Fruit fly (Drosophila melanogaster) whole organism, embryonic: ENCODE results near the gene fzy.

Experiments used
- CG10565 ChIP-seq: fragments of 200-800 bp; sonication (Bioruptor generic); optimal IDR thresholded peaks from 3 replicates; lab custom pipeline; 2016; ENCODE audit warnings: missing biosample characterization, mild to moderate bottlenecking, missing genetic modification characterization
- CG10654 ChIP-seq: fragments of 200-800 bp; sonication (Bioruptor generic); optimal IDR thresholded peaks from 2 replicates; lab custom pipeline; 2016; ENCODE audit warnings: missing biosample characterization, missing genetic modification characterization
- CG12104 ChIP-seq: fragments of 200-800 bp; sonication (Bioruptor generic); optimal IDR thresholded peaks from 3 replicates; lab custom pipeline; 2016; ENCODE audit warnings: missing biosample characterization, missing genetic modification characterization
- CG15696 ChIP-seq: fragments of 200-800 bp; sonication (Bioruptor generic); optimal IDR thresholded peaks from 2 replicates; lab custom pipeline; 2019; ENCODE audit warnings: missing biosample characterization, mild to moderate bottlenecking, missing genetic modification characterization, moderate library complexity
- CG17385 ChIP-seq: fragments of 200-800 bp; sonication (Bioruptor generic); optimal IDR thresholded peaks from 3 replicates; lab custom pipeline; 2018; ENCODE audit warnings: missing biosample characterization, mild to moderate bottlenecking, missing genetic modification characterization
- CG17612 ChIP-seq: fragments of 200-800 bp; sonication (Bioruptor generic); IDR thresholded peaks from 2 replicates; pipeline ENCODE4 v1.3.6; 2022; ENCODE audit warnings: missing biosample characterization, missing genetic modification characterization
- CG17829 ChIP-seq: fragments of 200-800 bp; optimal IDR thresholded peaks from 2 replicates; lab custom pipeline; 2019; ENCODE audit warnings: missing biosample characterization, mild to moderate bottlenecking, missing genetic modification characterization, moderate library complexity
- CG2199 ChIP-seq: fragments of 200-800 bp; sonication (Bioruptor generic); IDR thresholded peaks from 3 replicates; pipeline ENCODE4 v1.3.6; 2022; ENCODE audit warnings: missing biosample characterization, missing genetic modification characterization
- CG2202 ChIP-seq: fragments of 200-800 bp; sonication (Bioruptor generic); optimal IDR thresholded peaks from 2 replicates; lab custom pipeline; 2018; ENCODE audit warnings: missing biosample characterization, mild to moderate bottlenecking, missing genetic modification characterization
- CG34422 ChIP-seq: fragments of 200-800 bp; sonication (Bioruptor generic); IDR thresholded peaks from 3 replicates; pipeline ENCODE4 v1.3.6; 2022; ENCODE audit warnings: missing biosample characterization, missing genetic modification characterization
- CG4854 ChIP-seq: fragments of 200-800 bp; sonication (Bioruptor generic); optimal IDR thresholded peaks from 2 replicates; lab custom pipeline; 2016; ENCODE audit warnings: missing biosample characterization, missing genetic modification characterization, inconsistent platforms
- CG5953 ChIP-seq: fragments of 200-800 bp; sonication (Bioruptor generic); IDR thresholded peaks from 2 replicates; pipeline ENCODE4 v1.3.6; 2022; ENCODE audit warnings: missing biosample characterization, missing genetic modification characterization
- CG7271 ChIP-seq: fragments of 200-800 bp; sonication (Bioruptor generic); optimal IDR thresholded peaks from 2 replicates; lab custom pipeline; 2018; ENCODE audit warnings: missing biosample characterization, mild to moderate bottlenecking, missing genetic modification characterization, moderate library complexity
- CG7963 ChIP-seq: fragments of 200-800 bp; sonication (Bioruptor generic); IDR thresholded peaks from 3 replicates; pipeline ENCODE4 v1.3.6; 2022; ENCODE audit warnings: missing biosample characterization, missing genetic modification characterization; ENCODE audit not compliant: partially characterized antibody
- CG8359 ChIP-seq: fragments of 200-800 bp; sonication (Bioruptor generic); optimal IDR thresholded peaks from 2 replicates; lab custom pipeline; 2017; ENCODE audit warnings: missing biosample characterization, mild to moderate bottlenecking, missing genetic modification characterization, borderline replicate concordance
- CG9797 ChIP-seq: fragments of 200-800 bp; sonication (Bioruptor generic); optimal IDR thresholded peaks from 3 replicates; lab custom pipeline; 2018; ENCODE audit warnings: missing biosample characterization, mild to moderate bottlenecking, missing genetic modification characterization
- CTCF ChIP-seq: fragments of 200-800 bp; sonication (Bioruptor generic); optimal IDR thresholded peaks from 2 replicates; lab custom pipeline; 2017; ENCODE audit warnings: missing biosample characterization, mild to moderate bottlenecking, missing genetic modification characterization, moderate library complexity
- D ChIP-seq, 2 experiments: fragments of 200-800 bp in 1 of 2; fragments of >200 bp in 1 of 2; sonication (Bioruptor generic) in 1 of 2; optimal IDR thresholded peaks; 2 replicates in 1 of 2; 3 replicates in 1 of 2; lab custom pipeline; 2017; ENCODE audit warnings: mild to moderate bottlenecking in 1 of 2, missing biosample characterization in 1 of 2, missing genetic modification characterization in 1 of 2, missing genetic modification reagents in 1 of 2
- Dek ChIP-seq: fragments of 200-800 bp; sonication (Bioruptor generic); optimal IDR thresholded peaks from 3 replicates; lab custom pipeline; 2019; ENCODE audit warnings: missing biosample characterization, mild to moderate bottlenecking, missing genetic modification characterization, moderate library complexity
- Dfd ChIP-seq, 2 experiments: fragments of >200 bp; optimal IDR thresholded peaks; 2 replicates each; lab custom pipeline; 2017; ENCODE audit warnings: missing biosample characterization in 2 of 2, missing genetic modification characterization in 2 of 2
- Eip74EF ChIP-seq, 2 experiments: fragments of 200-800 bp in 1 of 2; fragments of >200 bp in 1 of 2; sonication (Bioruptor generic) in 1 of 2; optimal IDR thresholded peaks; 2 replicates each; lab custom pipeline; 2017 to 2019; ENCODE audit warnings: missing biosample characterization in 2 of 2, missing genetic modification characterization in 2 of 2, mild to moderate bottlenecking in 1 of 2, moderate library complexity in 1 of 2
- H15 ChIP-seq: fragments of 200-800 bp; sonication (Bioruptor generic); IDR thresholded peaks from 3 replicates; pipeline ENCODE4 v1.3.6; 2022; ENCODE audit warnings: missing biosample characterization, missing genetic modification characterization
- HmgZ ChIP-seq: fragments of 200-800 bp; sonication (Bioruptor generic); optimal IDR thresholded peaks from 2 replicates; lab custom pipeline; 2018; ENCODE audit warnings: missing biosample characterization, mild to moderate bottlenecking, missing genetic modification characterization
- Lhr ChIP-seq: fragments of 200-800 bp; sonication (Bioruptor generic); optimal IDR thresholded peaks from 3 replicates; lab custom pipeline; 2017; ENCODE audit warnings: mild to moderate bottlenecking, missing biosample characterization, missing genetic modification reagents, missing genetic modification characterization
- Med ChIP-seq: fragments of 200-800 bp; sonication (Bioruptor generic); peaks from one replicate; lab custom pipeline; 2016; ENCODE audit warnings: missing biosample characterization, missing genetic modification characterization, mild to moderate bottlenecking, inconsistent platforms, moderate library complexity
- Mrtf ChIP-seq: fragments of 200-800 bp; sonication (Bioruptor generic); IDR thresholded peaks from 3 replicates; pipeline ENCODE4 v1.3.6; 2022; ENCODE audit warnings: missing biosample characterization, missing genetic modification characterization
- Neu2 ChIP-seq: fragments of 200-800 bp; sonication (Bioruptor generic); optimal IDR thresholded peaks from 3 replicates; lab custom pipeline; 2016; ENCODE audit warnings: missing biosample characterization, missing genetic modification characterization, borderline replicate concordance
- Nf-YA ChIP-seq: fragments of 200-800 bp; sonication (Bioruptor generic); IDR thresholded peaks from 2 replicates; pipeline ENCODE4 v1.3.6; 2022; ENCODE audit warnings: missing biosample characterization, missing genetic modification characterization
- Taf1 ChIP-seq: fragments of 200-800 bp; sonication (Bioruptor generic); IDR thresholded peaks from 2 replicates; pipeline ENCODE4 v1.3.6; 2022; ENCODE audit warnings: missing biosample characterization, missing genetic modification characterization
- bcd ChIP-seq: fragments of 200-800 bp; sonication (Bioruptor generic); optimal IDR thresholded peaks from 2 replicates; lab custom pipeline; 2017; ENCODE audit warnings: missing biosample characterization, mild to moderate bottlenecking, missing genetic modification characterization
- bigmax ChIP-seq: fragments of 200-800 bp; sonication (Bioruptor generic); optimal IDR thresholded peaks from 2 replicates; lab custom pipeline; 2018; ENCODE audit warnings: missing biosample characterization, mild to moderate bottlenecking, missing genetic modification characterization
- bowl ChIP-seq: fragments of 200-800 bp; sonication (Bioruptor generic); IDR thresholded peaks from 2 replicates; pipeline ENCODE4 v1.3.6; 2022; ENCODE audit warnings: missing biosample characterization, missing genetic modification characterization
- cas ChIP-seq: fragments of 200-800 bp; sonication (Bioruptor generic); IDR thresholded peaks from 2 replicates; pipeline ENCODE4 v1.3.6; 2022; ENCODE audit warnings: missing biosample characterization, missing genetic modification characterization
- cg ChIP-seq: fragments of 200-800 bp; sonication (Bioruptor generic); optimal IDR thresholded peaks from 3 replicates; lab custom pipeline; 2019; ENCODE audit warnings: missing biosample characterization, mild to moderate bottlenecking, missing genetic modification characterization, moderate library complexity
- corto ChIP-seq: fragments of 200-800 bp; sonication (Bioruptor generic); optimal IDR thresholded peaks from 2 replicates; lab custom pipeline; 2016; ENCODE audit warnings: missing biosample characterization, mild to moderate bottlenecking, missing genetic modification characterization, moderate library complexity
- crol ChIP-seq: fragments of 200-800 bp; sonication (Bioruptor generic); IDR thresholded peaks from 2 replicates; pipeline ENCODE4 v1.3.6; 2022; ENCODE audit warnings: missing biosample characterization, missing genetic modification characterization
- dimm ChIP-seq: fragments of 200-800 bp; sonication (Bioruptor generic); IDR thresholded peaks from 2 replicates; pipeline ENCODE4 v1.3.6; 2022; ENCODE audit warnings: missing biosample characterization, missing genetic modification characterization
- dmrt11E ChIP-seq: fragments of 200-800 bp; sonication (Bioruptor generic); optimal IDR thresholded peaks from 3 replicates; lab custom pipeline; 2018; ENCODE audit warnings: missing biosample characterization, mild to moderate bottlenecking, missing genetic modification characterization, moderate library complexity
- gcm2 ChIP-seq: fragments of 200-800 bp; sonication (Bioruptor generic); optimal IDR thresholded peaks from 2 replicates; lab custom pipeline; 2016; ENCODE audit warnings: missing biosample characterization, missing genetic modification characterization
- gem ChIP-seq: fragments of 200-800 bp; sonication (Bioruptor generic); optimal IDR thresholded peaks from 2 replicates; lab custom pipeline; 2019; ENCODE audit warnings: missing biosample characterization, mild to moderate bottlenecking, missing genetic modification characterization, moderate library complexity
- h ChIP-seq: fragments of >200 bp; optimal IDR thresholded peaks from 2 replicates; lab custom pipeline; 2017
- ham ChIP-seq: fragments of 200-800 bp; sonication (Bioruptor generic); IDR thresholded peaks from 2 replicates; pipeline ENCODE4 v1.3.6; 2022; ENCODE audit warnings: missing biosample characterization, missing genetic modification characterization
- jigr1 ChIP-seq: fragments of 200-800 bp; sonication (Bioruptor generic); IDR thresholded peaks from 3 replicates; pipeline ENCODE4 v1.3.6; 2022; ENCODE audit warnings: missing biosample characterization, missing genetic modification characterization
- jumu ChIP-seq: fragments of 200-800 bp; sonication (Bioruptor generic); optimal IDR thresholded peaks from 3 replicates; lab custom pipeline; 2016; ENCODE audit warnings: missing biosample characterization, missing genetic modification characterization
- kni ChIP-seq: fragments of 200-800 bp; sonication (Bioruptor generic); optimal IDR thresholded peaks from 3 replicates; lab custom pipeline; 2017; ENCODE audit warnings: mild to moderate bottlenecking, missing biosample characterization, missing genetic modification reagents, missing genetic modification characterization
- pros ChIP-seq: fragments of 200-800 bp; sonication (Bioruptor generic); optimal IDR thresholded peaks from 3 replicates; lab custom pipeline; 2019; ENCODE audit warnings: missing biosample characterization, mild to moderate bottlenecking, missing genetic modification characterization, moderate library complexity
- repo ChIP-seq: fragments of 200-800 bp; sonication (Bioruptor generic); optimal IDR thresholded peaks from 2 replicates; lab custom pipeline; 2016; ENCODE audit warnings: missing biosample characterization, missing genetic modification characterization
- sd ChIP-seq: fragments of 200-800 bp; sonication (Bioruptor generic); optimal IDR thresholded peaks from 3 replicates; lab custom pipeline; 2018; ENCODE audit warnings: missing biosample characterization, mild to moderate bottlenecking, missing genetic modification characterization, moderate library complexity
- tll ChIP-seq, 2 experiments: fragments of 200-800 bp in 1 of 2; fragments of >200 bp in 1 of 2; sonication (Bioruptor generic) in 1 of 2; optimal IDR thresholded peaks; 2 replicates each; lab custom pipeline; 2017 to 2019; ENCODE audit warnings: missing biosample characterization in 2 of 2, missing genetic modification characterization in 2 of 2, mild to moderate bottlenecking in 1 of 2, moderate library complexity in 1 of 2
- tup ChIP-seq: fragments of 200-800 bp; sonication (Bioruptor generic); optimal IDR thresholded peaks from 2 replicates; lab custom pipeline; 2016; ENCODE audit warnings: missing biosample characterization, mild to moderate bottlenecking, missing genetic modification characterization, moderate library complexity
- twi ChIP-seq: fragments of 200-800 bp; optimal IDR thresholded peaks from 2 replicates; lab custom pipeline; 2019; ENCODE audit warnings: missing biosample characterization, mild to moderate bottlenecking, missing genetic modification characterization, moderate library complexity
- wek ChIP-seq: fragments of 200-800 bp; sonication (Bioruptor generic); optimal IDR thresholded peaks from 3 replicates; lab custom pipeline; 2018; ENCODE audit warnings: missing biosample characterization, mild to moderate bottlenecking, missing genetic modification characterization, moderate library complexity

The fzy gene

DNA sequence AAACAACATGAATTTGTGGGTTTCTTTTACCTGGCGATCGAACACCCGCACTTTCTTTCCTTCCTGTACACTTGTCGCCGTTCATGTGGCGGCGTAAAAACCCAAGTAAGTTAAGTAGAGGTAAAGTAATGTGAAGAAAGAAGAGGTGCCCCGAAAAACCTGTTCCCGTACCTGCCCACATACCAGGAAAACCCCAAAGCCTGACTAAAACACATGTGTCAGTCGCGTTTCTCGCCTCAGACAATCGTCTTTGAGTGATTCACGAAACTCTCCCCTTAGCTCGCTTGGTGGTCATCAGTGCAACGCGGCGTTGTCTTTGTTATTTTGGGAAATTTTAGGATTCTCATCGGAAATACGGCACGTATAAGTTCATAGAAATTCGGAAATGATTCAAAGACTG, 12.8 kb downstream of the fzy start:
- TF ChIP-seq CG15696 (tag; lab: Kevin White, UChicago) (no peak), tll (GFP tag; optimal IDR thresholded peaks at IDR 0.05; lab: Kevin White, UChicago) (peak in 1 of 2 experiments; percentile 86), kni (peak; percentile 66), Nf-YA (no peak), sd (tag; lab: Kevin White, UChicago) (peak; percentile 40), twi (tag; lab: Kevin White, UChicago) (peak; percentile 69), H15 (GFP tag; lab: Robert Waterston, UW) (no peak), Dek (tag; lab: Kevin White, UChicago) (no peak), Neu2 (peak; percentile 89), ham (GFP tag; lab: Robert Waterston, UW) (no peak), Med (GFP tag; lab: Kevin White, UChicago) (peak; percentile 38), CG17829 (tag; lab: Kevin White, UChicago) (peak; percentile 17), CG8359 (GFP tag; lab: Kevin White, UChicago) (no peak), dmrt11E (no peak), wek (no peak), pros (peak; percentile 73), CG10565 (no peak), gem (tag; lab: Kevin White, UChicago) (no peak), CG2199 (GFP tag; lab: Robert Waterston, UW) (peak; percentile 58; the same call in 2 of the 3 replicates), D (optimal IDR thresholded peaks at IDR 0.05; lab: Kevin White, UChicago) (no peak), D (GFP tag; optimal IDR thresholded peaks at IDR 0.05; lab: Kevin White, UChicago) (no peak), CG7271 (tag; lab: Kevin White, UChicago) (no peak)

DNA sequence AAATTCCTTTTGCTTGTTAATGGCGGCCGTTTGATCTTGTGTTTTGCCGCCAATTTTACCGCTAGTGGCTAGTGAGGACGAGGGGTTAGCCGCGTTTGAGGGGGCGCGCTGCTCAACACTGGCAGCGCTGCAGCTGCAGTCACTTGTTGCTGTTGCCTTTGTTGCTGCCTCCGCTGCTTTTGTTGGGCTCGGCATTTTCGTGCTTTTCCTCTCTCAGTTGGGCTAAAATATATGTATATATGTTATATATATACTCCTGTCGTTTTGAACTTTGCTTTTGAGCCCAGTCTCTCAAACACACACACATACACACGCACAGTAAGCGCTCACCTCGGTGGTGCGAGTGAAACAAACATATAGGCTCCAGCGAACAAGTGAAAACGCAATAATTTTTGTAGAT, 14.1 kb downstream of the fzy start:
- TF ChIP-seq CG10654 (GFP tag; lab: Kevin White, UChicago) (no peak), CG2202 (tag; lab: Kevin White, UChicago) (no peak), Lhr (GFP tag; lab: Kevin White, UChicago) (no peak), Mrtf (no peak), h (lab: Kevin White, UChicago) (no peak), CG17612 (GFP tag; lab: Robert Waterston, UW) (no peak), Eip74EF (GFP tag; optimal IDR thresholded peaks at IDR 0.05; lab: Kevin White, UChicago) (no peak), CG17385 (GFP tag; lab: Kevin White, UChicago) (no peak), CG4854 (GFP tag; lab: Kevin White, UChicago) (no peak), CG34422 (GFP tag; lab: Robert Waterston, UW) (peak; percentile 70; the same call in 2 of the 3 replicates), cg (GFP tag; lab: Kevin White, UChicago) (peak; percentile 83), Taf1 (no peak), gcm2 (GFP tag; lab: Kevin White, UChicago) (no peak), bowl (no peak), bigmax (no peak), jigr1 (GFP tag; lab: Robert Waterston, UW) (no peak), HmgZ (no peak), CG10565 (no peak), tup (peak; percentile 4), Dfd (GFP tag; optimal IDR thresholded peaks at IDR 0.05; lab: Kevin White, UChicago) (no peak), CG12104 (GFP tag; lab: Kevin White, UChicago) (no peak), cas (no peak), CG9797 (no peak), corto (GFP tag; lab: Kevin White, UChicago) (peak; percentile 62), CTCF (GFP tag; lab: Kevin White, UChicago) (no peak), CG5953 (GFP tag; lab: Robert Waterston, UW) (no peak), CG7963 (GFP tag; lab: Robert Waterston, UW) (no peak), jumu (GFP tag; lab: Kevin White, UChicago) (no peak), repo (GFP tag; lab: Kevin White, UChicago) (no peak), dimm (GFP tag; lab: Robert Waterston, UW) (no peak), bcd (no peak), crol (GFP tag; lab: Robert Waterston, UW) (peak; percentile 93)
